Worm (Caenorhabditis elegans) whole organism, L1 larva: ENCODE data around the gene C25F9.15.

Source experiments
- ceh-82 ChIP-seq, 3 experiments: fragments of 150-350 bp in 1 of 3; sonication (generic microtip) in 2 of 3; optimal IDR thresholded peaks; 2 replicates each; lab custom pipeline; 2014 to 2017; ENCODE audit warnings: missing biosample characterization in 3 of 3, missing genetic modification characterization in 3 of 3
- ces-1 ChIP-seq: fragments of 150-350 bp; optimal IDR thresholded peaks from 2 replicates; lab custom pipeline; 2014; ENCODE audit warnings: missing biosample characterization, missing genetic modification reagents, missing genetic modification characterization
- sptf-1 ChIP-seq: fragments of 150-350 bp; optimal IDR thresholded peaks from 2 replicates; lab custom pipeline; 2014; ENCODE audit warnings: missing biosample characterization, missing genetic modification characterization

ce11 chrV:19431036-19431435 is 13.1 kb downstream of the C25F9.15 start, which contains the start of gene srw-85:
- TF ChIP-seq ceh-82 (tag; optimal IDR thresholded peaks at IDR 0.05; lab: Kevin White, UChicago) (no peak), ces-1 (GFP tag; lab: Kevin White, UChicago) (no peak), sptf-1 (no peak)
